Fruit fly (Drosophila melanogaster) whole organism, embryonic: ENCODE data around the gene RpL8.
A peak's percentile ranks its signal among the peaks of the same experiment; 100 is the strongest.

ENCODE experiments used
- B-H1 ChIP-seq: fragments of 200-800 bp; sonication (Bioruptor generic); IDR thresholded peaks from 3 replicates; pipeline ENCODE4 v1.3.6; 2022; ENCODE audit warnings: missing biosample characterization, missing genetic modification characterization
- BEAF-32 ChIP-seq: fragments of 200-800 bp; sonication (Bioruptor generic); optimal IDR thresholded peaks from 3 replicates; lab custom pipeline; 2017; ENCODE audit warnings: missing biosample characterization, missing genetic modification characterization, mild to moderate bottlenecking, moderate library complexity, missing genetic modification reagents
- Blimp-1 ChIP-seq: fragments of 200-800 bp; sonication (Bioruptor generic); optimal IDR thresholded peaks from 3 replicates; lab custom pipeline; 2018; ENCODE audit warnings: missing biosample characterization, missing genetic modification characterization, mild to moderate bottlenecking, moderate library complexity, missing genetic modification reagents
- CG10147 ChIP-seq: fragments of 200-800 bp; sonication (Bioruptor generic); optimal IDR thresholded peaks from 2 replicates; lab custom pipeline; 2019; ENCODE audit warnings: missing biosample characterization, mild to moderate bottlenecking, missing genetic modification characterization, moderate library complexity
- CG10462 ChIP-seq: fragments of 200-800 bp; sonication (Bioruptor generic); optimal IDR thresholded peaks from 2 replicates; lab custom pipeline; 2016; ENCODE audit warnings: missing biosample characterization, missing genetic modification characterization
- CG11696 ChIP-seq: fragments of 200-800 bp; sonication (Bioruptor generic); IDR thresholded peaks from 2 replicates; pipeline ENCODE4 v1.3.6; 2022; ENCODE audit warnings: missing biosample characterization, missing genetic modification characterization
- CG1233 ChIP-seq: fragments of 200-800 bp; sonication (Bioruptor generic); optimal IDR thresholded peaks from 4 replicates; lab custom pipeline; 2018; ENCODE audit warnings: missing biosample characterization, mild to moderate bottlenecking, missing genetic modification characterization
- CG14014 ChIP-seq: fragments of 200-800 bp; sonication (Bioruptor generic); IDR thresholded peaks from 2 replicates; pipeline ENCODE4 v1.3.6; 2022; ENCODE audit warnings: missing biosample characterization, missing genetic modification characterization
- CG14710 ChIP-seq: fragments of 200-800 bp; sonication (Bioruptor generic); optimal IDR thresholded peaks from 3 replicates; lab custom pipeline; 2019; ENCODE audit warnings: missing biosample characterization, mild to moderate bottlenecking, missing genetic modification characterization, moderate library complexity
- CG1603 ChIP-seq: fragments of 200-800 bp; sonication (Bioruptor generic); optimal IDR thresholded peaks from 2 replicates; lab custom pipeline; 2019; ENCODE audit warnings: missing biosample characterization, mild to moderate bottlenecking, missing genetic modification characterization, moderate library complexity
- CG17612 ChIP-seq: fragments of 200-800 bp; sonication (Bioruptor generic); IDR thresholded peaks from 2 replicates; pipeline ENCODE4 v1.3.6; 2022; ENCODE audit warnings: missing biosample characterization, missing genetic modification characterization
- CG18262 ChIP-seq: fragments of 200-800 bp; optimal IDR thresholded peaks from 3 replicates; lab custom pipeline; 2019; ENCODE audit warnings: missing biosample characterization, mild to moderate bottlenecking, missing genetic modification characterization, moderate library complexity
- CG18599 ChIP-seq: fragments of 200-800 bp; sonication (Bioruptor generic); optimal IDR thresholded peaks from 3 replicates; lab custom pipeline; 2017; ENCODE audit warnings: missing biosample characterization, missing genetic modification characterization, mild to moderate bottlenecking, moderate library complexity, missing genetic modification reagents
- CG18764 ChIP-seq: fragments of 200-800 bp; sonication (Bioruptor generic); optimal IDR thresholded peaks from 3 replicates; lab custom pipeline; 2016; ENCODE audit warnings: missing biosample characterization, missing genetic modification characterization
- CG4820 ChIP-seq: fragments of 200-800 bp; sonication (Bioruptor generic); optimal IDR thresholded peaks from 3 replicates; lab custom pipeline; 2016; ENCODE audit warnings: missing biosample characterization, missing genetic modification characterization
- CG7839 ChIP-seq: fragments of 200-800 bp; sonication (Bioruptor generic); optimal IDR thresholded peaks from 3 replicates; lab custom pipeline; 2018; ENCODE audit warnings: missing biosample characterization, mild to moderate bottlenecking, missing genetic modification characterization, moderate library complexity
- CG9817 ChIP-seq: fragments of 200-800 bp; sonication (Bioruptor generic); optimal IDR thresholded peaks from 2 replicates; lab custom pipeline; 2018; ENCODE audit warnings: missing biosample characterization, mild to moderate bottlenecking, missing genetic modification characterization, moderate library complexity
- CG9876 ChIP-seq: fragments of 200-800 bp; sonication (Bioruptor generic); optimal IDR thresholded peaks from 2 replicates; lab custom pipeline; 2016; ENCODE audit warnings: missing biosample characterization, missing genetic modification characterization
- Dek ChIP-seq: fragments of 200-800 bp; sonication (Bioruptor generic); optimal IDR thresholded peaks from 3 replicates; lab custom pipeline; 2019; ENCODE audit warnings: missing biosample characterization, mild to moderate bottlenecking, missing genetic modification characterization, moderate library complexity
- Drgx ChIP-seq: fragments of 200-800 bp; sonication (Bioruptor generic); IDR thresholded peaks from 2 replicates; pipeline ENCODE4 v1.3.6; 2022; ENCODE audit warnings: missing biosample characterization, missing genetic modification characterization
- Elba2 ChIP-seq: fragments of 200-800 bp; sonication (Bioruptor generic); optimal IDR thresholded peaks from 3 replicates; lab custom pipeline; 2016; ENCODE audit warnings: missing biosample characterization, missing genetic modification characterization
- Fer3 ChIP-seq: fragments of 200-800 bp; sonication (Bioruptor generic); optimal IDR thresholded peaks from 2 replicates; lab custom pipeline; 2018; ENCODE audit warnings: missing biosample characterization, mild to moderate bottlenecking, missing genetic modification characterization, moderate library complexity
- H15 ChIP-seq: fragments of 200-800 bp; sonication (Bioruptor generic); IDR thresholded peaks from 3 replicates; pipeline ENCODE4 v1.3.6; 2022; ENCODE audit warnings: missing biosample characterization, missing genetic modification characterization
- Jarid2 ChIP-seq: fragments of 200-800 bp; sonication (Bioruptor generic); optimal IDR thresholded peaks from 3 replicates; lab custom pipeline; 2017; ENCODE audit warnings: mild to moderate bottlenecking, missing biosample characterization, missing genetic modification reagents, missing genetic modification characterization
- Lhr ChIP-seq: fragments of 200-800 bp; sonication (Bioruptor generic); optimal IDR thresholded peaks from 3 replicates; lab custom pipeline; 2017; ENCODE audit warnings: mild to moderate bottlenecking, missing biosample characterization, missing genetic modification reagents, missing genetic modification characterization
- Med ChIP-seq: fragments of 200-800 bp; sonication (Bioruptor generic); peaks from one replicate; lab custom pipeline; 2016; ENCODE audit warnings: missing biosample characterization, missing genetic modification characterization, mild to moderate bottlenecking, inconsistent platforms, moderate library complexity
- Pdp1 ChIP-seq, 2 experiments: fragments of 200-800 bp; sonication (Bioruptor generic); optimal IDR thresholded peaks; 3 replicates each; lab custom pipeline; 2016; ENCODE audit warnings: missing biosample characterization in 2 of 2, missing genetic modification characterization in 2 of 2, mild to moderate bottlenecking in 1 of 2, moderate library complexity in 1 of 2
- Rfx ChIP-seq: fragments of 200-800 bp; sonication (Bioruptor generic); IDR thresholded peaks from 2 replicates; pipeline ENCODE4 v1.3.6; 2022; ENCODE audit warnings: missing biosample characterization, missing genetic modification characterization
- Rx ChIP-seq: fragments of 200-800 bp; sonication (Bioruptor generic); IDR thresholded peaks from 2 replicates; pipeline ENCODE4 v1.3.6; 2022; ENCODE audit warnings: missing biosample characterization, missing genetic modification characterization
- Sox100B ChIP-seq: fragments of 200-800 bp; sonication (Bioruptor generic); optimal IDR thresholded peaks from 3 replicates; lab custom pipeline; 2018; ENCODE audit warnings: missing biosample characterization, mild to moderate bottlenecking, missing genetic modification characterization
- Trl ChIP-seq, 3 experiments: fragments of >200 bp in 2 of 3; fragments of 200-800 bp in 1 of 3; sonication (Bioruptor generic) in 1 of 3; optimal IDR thresholded peaks; 2 replicates in 1 of 3; 3 replicates in 2 of 3; lab custom pipeline; 2016 to 2017; ENCODE audit warnings: missing biosample characterization in 1 of 3, missing genetic modification characterization in 1 of 3
- Xrp1 ChIP-seq: fragments of 200-800 bp; sonication (Bioruptor generic); IDR thresholded peaks from 2 replicates; pipeline ENCODE4 v1.3.6; 2022; ENCODE audit warnings: missing biosample characterization, missing genetic modification characterization
- abd-A ChIP-seq: fragments of 200-800 bp; sonication (Bioruptor generic); optimal IDR thresholded peaks from 3 replicates; lab custom pipeline; 2019; ENCODE audit warnings: missing biosample characterization, mild to moderate bottlenecking, missing genetic modification characterization, moderate library complexity
- ac ChIP-seq: fragments of 200-800 bp; sonication (Bioruptor generic); optimal IDR thresholded peaks from 3 replicates; lab custom pipeline; 2017; ENCODE audit warnings: missing biosample characterization, mild to moderate bottlenecking, missing genetic modification characterization
- dimm ChIP-seq: fragments of 200-800 bp; sonication (Bioruptor generic); IDR thresholded peaks from 2 replicates; pipeline ENCODE4 v1.3.6; 2022; ENCODE audit warnings: missing biosample characterization, missing genetic modification characterization
- gem ChIP-seq: fragments of 200-800 bp; sonication (Bioruptor generic); optimal IDR thresholded peaks from 2 replicates; lab custom pipeline; 2019; ENCODE audit warnings: missing biosample characterization, mild to moderate bottlenecking, missing genetic modification characterization, moderate library complexity
- inv ChIP-seq: fragments of 200-800 bp; sonication (Bioruptor generic); IDR thresholded peaks from 2 replicates; pipeline ENCODE4 v1.3.6; 2022; ENCODE audit warnings: missing biosample characterization, missing genetic modification characterization; ENCODE audit not compliant: partially characterized antibody
- kay ChIP-seq: fragments of 200-800 bp; sonication (Bioruptor generic); optimal IDR thresholded peaks from 2 replicates; lab custom pipeline; 2016; ENCODE audit warnings: missing biosample characterization, missing genetic modification characterization
- lmd ChIP-seq: fragments of 200-800 bp; sonication (Bioruptor generic); IDR thresholded peaks from 2 replicates; pipeline ENCODE4 v1.3.6; 2022; ENCODE audit warnings: missing biosample characterization, missing genetic modification characterization
- mld ChIP-seq: fragments of 200-800 bp; sonication (Bioruptor generic); IDR thresholded peaks from 3 replicates; pipeline ENCODE4 v1.3.6; 2022; ENCODE audit warnings: missing biosample characterization, missing genetic modification characterization; ENCODE audit not compliant: partially characterized antibody
- nom ChIP-seq: fragments of 200-800 bp; sonication (Bioruptor generic); optimal IDR thresholded peaks from 2 replicates; lab custom pipeline; 2017; ENCODE audit warnings: missing biosample characterization, missing genetic modification characterization, mild to moderate bottlenecking, moderate library complexity, missing genetic modification reagents
- pb ChIP-seq: fragments of 200-800 bp; sonication (Bioruptor generic); optimal IDR thresholded peaks from 3 replicates; lab custom pipeline; 2016; ENCODE audit warnings: missing biosample characterization, missing genetic modification characterization
- pho ChIP-seq: fragments of 200-800 bp; sonication (Bioruptor generic); optimal IDR thresholded peaks from 2 replicates; lab custom pipeline; 2016; ENCODE audit warnings: missing biosample characterization, missing genetic modification characterization
- phol ChIP-seq: fragments of 200-800 bp; sonication (Bioruptor generic); optimal IDR thresholded peaks from 3 replicates; lab custom pipeline; 2018; ENCODE audit warnings: missing biosample characterization, mild to moderate bottlenecking, missing genetic modification characterization, moderate library complexity
- ranshi ChIP-seq: fragments of 200-800 bp; sonication (Bioruptor generic); IDR thresholded peaks from 2 replicates; pipeline ENCODE4 v1.3.6; 2022; ENCODE audit warnings: missing biosample characterization, missing genetic modification characterization
- row ChIP-seq: fragments of 200-800 bp; sonication (Bioruptor generic); IDR thresholded peaks from 3 replicates; pipeline ENCODE4 v1.3.6; 2022; ENCODE audit warnings: missing biosample characterization, missing genetic modification characterization
- scrt ChIP-seq: fragments of 200-800 bp; sonication (Bioruptor generic); optimal IDR thresholded peaks from 2 replicates; lab custom pipeline; 2018; ENCODE audit warnings: missing biosample characterization, mild to moderate bottlenecking, missing genetic modification characterization, moderate library complexity
- tap ChIP-seq: fragments of 200-800 bp; optimal IDR thresholded peaks from 3 replicates; lab custom pipeline; 2019; ENCODE audit warnings: missing biosample characterization, mild to moderate bottlenecking, missing genetic modification characterization, moderate library complexity
- wor ChIP-seq: fragments of 200-800 bp; sonication (Bioruptor generic); IDR thresholded peaks from 2 replicates; pipeline ENCODE4 v1.3.6; 2022; ENCODE audit warnings: missing biosample characterization, missing genetic modification characterization
- zen ChIP-seq: fragments of 200-800 bp; sonication (Bioruptor generic); optimal IDR thresholded peaks from 3 replicates; lab custom pipeline; 2018; ENCODE audit warnings: missing biosample characterization, mild to moderate bottlenecking, missing genetic modification characterization, moderate library complexity

RpL8 gene

DNA sequence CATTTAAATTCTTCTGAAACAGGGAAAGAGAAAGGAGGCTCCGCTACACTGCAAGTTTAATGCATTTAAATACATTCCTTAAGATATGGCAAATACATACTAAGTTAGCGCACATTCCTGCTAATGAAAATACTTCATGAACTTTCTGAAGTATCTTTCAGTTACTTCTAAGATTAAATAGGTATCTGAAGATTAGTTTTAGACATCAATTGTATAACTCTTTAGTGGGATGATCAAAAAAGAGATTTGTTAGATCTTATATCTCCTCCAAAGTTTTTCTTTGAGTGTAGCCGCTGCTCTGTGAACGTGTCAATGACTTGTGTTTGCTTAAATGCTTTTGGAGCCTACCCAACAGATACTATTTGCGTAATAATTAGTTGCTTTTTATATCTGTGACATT, 12.0 kb upstream of the RpL8 start (continued):
- TF ChIP-seq zen (tag; lab: Kevin White, UChicago) (no peak), Drgx (peak; percentile 56), scrt (GFP tag; lab: Kevin White, UChicago) (no peak), dimm (GFP tag; lab: Robert Waterston, UW) (no peak), Jarid2 (GFP tag; lab: Kevin White, UChicago) (no peak), Elba2 (GFP tag; lab: Kevin White, UChicago) (no peak), tap (peak; percentile 50), CG11696 (no peak), BEAF-32 (GFP tag; lab: Kevin White, UChicago) (no peak), Lhr (GFP tag; lab: Kevin White, UChicago) (no peak), CG14014 (GFP tag; lab: Robert Waterston, UW) (0 out of 2 replicates have a peak, but pooled peaks have one; percentile 28), Fer3 (tag; lab: Kevin White, UChicago) (peak; percentile 26), mld (GFP tag; lab: Robert Waterston, UW) (no peak), CG1233 (GFP tag; lab: Kevin White, UChicago) (peak; percentile 5), abd-A (tag; lab: Kevin White, UChicago) (no peak), Rx (no peak), CG9876 (GFP tag; lab: Kevin White, UChicago) (no peak), CG9817 (tag; lab: Kevin White, UChicago) (no peak), wor (GFP tag; lab: Robert Waterston, UW) (no peak), Pdp1 (GFP tag; optimal IDR thresholded peaks at IDR 0.05; lab: Kevin White, UChicago) (peak in 1 of 2 experiments; percentile 62), Dek (tag; lab: Kevin White, UChicago) (no peak), Xrp1 (GFP tag; lab: Robert Waterston, UW) (0 out of 2 replicates have a peak, but pooled peaks have one; percentile 9), Rfx (0 out of 2 replicates have a peak, but pooled peaks have one; percentile 11), Med (peak; percentile 81), CG10462 (GFP tag; lab: Kevin White, UChicago) (no peak), CG18764 (no peak), CG4820 (GFP tag; lab: Kevin White, UChicago) (peak; percentile 3), CG18599 (peak; percentile 19), lmd (GFP tag; lab: Robert Waterston, UW) (0 out of 2 replicates have a peak, but pooled peaks have one; percentile 25), ac (GFP tag; lab: Kevin White, UChicago) (no peak), CG14710 (tag; lab: Kevin White, UChicago) (peak; percentile 15), inv (no peak), nom (GFP tag; lab: Kevin White, UChicago) (no peak), pho (GFP tag; lab: Kevin White, UChicago) (no peak), pb (peak; percentile 39), CG10147 (GFP tag; lab: Kevin White, UChicago) (peak; percentile 4), H15 (GFP tag; lab: Robert Waterston, UW) (no peak), CG7839 (tag; lab: Kevin White, UChicago) (peak; percentile 32), CG18262 (tag; lab: Kevin White, UChicago) (no peak), phol (tag; lab: Kevin White, UChicago) (peak; percentile 30), CG17612 (GFP tag; lab: Robert Waterston, UW) (no peak), CG1603 (peak; percentile 9), row (peak; percentile 46; the same call in 2 of the 3 replicates), gem (tag; lab: Kevin White, UChicago) (peak; percentile 35), ranshi (no peak), kay (peak; percentile 18), Sox100B (GFP tag; lab: Kevin White, UChicago) (peak; percentile 40), Trl (optimal IDR thresholded peaks at IDR 0.05; lab: Kevin White, UChicago) (no peak), Trl (GFP tag; optimal IDR thresholded peaks at IDR 0.05; lab: Kevin White, UChicago) (no peak), B-H1 (GFP tag; lab: Robert Waterston, UW) (no peak), Blimp-1 (GFP tag; lab: Kevin White, UChicago) (peak; percentile 36)
